Worm (Caenorhabditis elegans) whole organism, L4 larva: ENCODE data around the gene T08D10.5.

Experiments used
- D1046.2 ChIP-seq: fragments of 200-800 bp; sonication (Bioruptor generic); IDR thresholded peaks from 2 replicates; pipeline ENCODE4 v1.3.6; 2022; ENCODE audit warnings: missing genetic modification characterization, missing compliant biosample characterization
- ZK337.2 ChIP-seq: fragments of 200-800 bp; sonication (Bioruptor generic); IDR thresholded peaks from 2 replicates; pipeline ENCODE4 v1.3.6; 2022; ENCODE audit warnings: missing genetic modification reagents, missing genetic modification characterization, missing compliant biosample characterization
- ZK546.5 ChIP-seq, 2 experiments: sonication (generic microtip); optimal IDR thresholded peaks; 2 replicates each; lab custom pipeline; 2017; ENCODE audit warnings: missing biosample characterization in 2 of 2, missing genetic modification characterization in 2 of 2
- aha-1 ChIP-seq: fragments of 150-350 bp; peaks from one replicate; lab custom pipeline; 2014; ENCODE audit warnings: missing biosample characterization, missing genetic modification characterization
- ceh-28 ChIP-seq: fragments of 150-350 bp; optimal IDR thresholded peaks from 2 replicates; lab custom pipeline; 2014; ENCODE audit warnings: missing biosample characterization, missing genetic modification reagents, missing genetic modification characterization
- ceh-44 ChIP-seq: fragments of 200-800 bp; sonication (Bioruptor generic); IDR thresholded peaks from 2 replicates; pipeline ENCODE4 v1.3.6; 2022; ENCODE audit warnings: missing genetic modification reagents, missing genetic modification characterization, missing compliant biosample characterization
- cey-2 ChIP-seq: sonication (generic microtip); optimal IDR thresholded peaks from 3 replicates; lab custom pipeline; 2017; ENCODE audit warnings: missing genetic modification characterization, mild to moderate bottlenecking, missing compliant biosample characterization, antibody characterized with exemption, borderline replicate concordance; ENCODE audit not compliant: insufficient read depth
- daf-16 ChIP-seq, 3 experiments: sonication (generic microtip); optimal IDR thresholded peaks; 2 replicates each; lab custom pipeline; 2016 to 2017; ENCODE audit warnings: missing genetic modification characterization in 3 of 3, missing genetic modification reagents in 3 of 3, mild to moderate bottlenecking in 2 of 3, missing compliant biosample characterization in 2 of 3, missing biosample characterization in 1 of 3, moderate library complexity in 1 of 3
- daf-8 ChIP-seq: fragments of 200-800 bp; sonication (Bioruptor generic); IDR thresholded peaks from 2 replicates; pipeline ENCODE4 v1.3.6; 2022; ENCODE audit warnings: missing genetic modification characterization, missing compliant biosample characterization
- dmd-9 ChIP-seq: fragments of 200-800 bp; sonication (Bioruptor generic); IDR thresholded peaks from 2 replicates; pipeline ENCODE4 v1.3.6; 2022; ENCODE audit warnings: missing genetic modification reagents, missing genetic modification characterization, missing compliant biosample characterization
- dve-1 ChIP-seq: sonication (generic microtip); optimal IDR thresholded peaks from 2 replicates; lab custom pipeline; 2017; ENCODE audit warnings: antibody characterized with exemption, mild to moderate bottlenecking, missing genetic modification characterization, missing compliant biosample characterization; ENCODE audit not compliant: insufficient read depth
- egl-27 ChIP-seq: sonication (generic microtip); optimal IDR thresholded peaks from 3 replicates; lab custom pipeline; 2017; ENCODE audit warnings: missing biosample characterization, missing genetic modification reagents, missing genetic modification characterization
- hif-1 ChIP-seq, 2 experiments: sonication (generic microtip); optimal IDR thresholded peaks; 2 replicates each; lab custom pipeline; 2016 to 2017; ENCODE audit warnings: missing compliant biosample characterization in 2 of 2, missing genetic modification characterization in 2 of 2, missing genetic modification reagents in 2 of 2, missing genotype in 2 of 2, mild to moderate bottlenecking in 1 of 2
- hlh-30 ChIP-seq: sonication (generic microtip); optimal IDR thresholded peaks from 2 replicates; lab custom pipeline; 2017; ENCODE audit warnings: antibody characterized with exemption, mild to moderate bottlenecking, missing genetic modification characterization, missing compliant biosample characterization; ENCODE audit not compliant: insufficient read depth
- hmg-1.1 ChIP-seq: fragments of 200-800 bp; sonication (Bioruptor generic); IDR thresholded peaks from 2 replicates; pipeline ENCODE4 v1.3.6; 2022; ENCODE audit warnings: missing genetic modification reagents, missing genetic modification characterization, missing compliant biosample characterization
- jun-1 ChIP-seq: fragments of 150-350 bp; optimal IDR thresholded peaks from 2 replicates; lab custom pipeline; 2014; ENCODE audit warnings: missing biosample characterization, missing genetic modification reagents, missing genetic modification characterization
- lin-39 ChIP-seq: fragments of 150-350 bp; optimal IDR thresholded peaks from 2 replicates; lab custom pipeline; 2014; ENCODE audit warnings: missing biosample characterization, missing genetic modification reagents, missing genetic modification characterization
- lir-3 ChIP-seq: sonication (generic microtip); optimal IDR thresholded peaks from 2 replicates; lab custom pipeline; 2016; ENCODE audit warnings: mild to moderate bottlenecking, missing genetic modification characterization, missing compliant biosample characterization
- nhr-10 ChIP-seq: fragments of 150-350 bp; optimal IDR thresholded peaks from 2 replicates; lab custom pipeline; 2014; ENCODE audit warnings: missing biosample characterization, missing genetic modification characterization
- nhr-42 ChIP-seq: fragments of 200-800 bp; sonication (Bioruptor generic); IDR thresholded peaks from 2 replicates; pipeline ENCODE4 v1.3.6; 2022; ENCODE audit warnings: missing genetic modification characterization, missing compliant biosample characterization
- nhr-77 ChIP-seq: fragments of 150-350 bp; optimal IDR thresholded peaks from 2 replicates; lab custom pipeline; 2014; ENCODE audit warnings: missing biosample characterization, missing genetic modification characterization
- spr-1 ChIP-seq: sonication (generic microtip); optimal IDR thresholded peaks from 2 replicates; lab custom pipeline; 2016; ENCODE audit warnings: mild to moderate bottlenecking, missing genetic modification characterization, missing compliant biosample characterization
- tag-97 ChIP-seq: fragments of 200-800 bp; sonication (Bioruptor generic); IDR thresholded peaks from 2 replicates; pipeline ENCODE4 v1.3.6; 2022; ENCODE audit warnings: missing genetic modification characterization, missing compliant biosample characterization
- unc-130 ChIP-seq: sonication (generic microtip); optimal IDR thresholded peaks from 2 replicates; lab custom pipeline; 2016; ENCODE audit warnings: missing genetic modification reagents, missing genetic modification characterization, missing compliant biosample characterization
- unc-62 ChIP-seq, 3 experiments: fragments of 150-350 bp in 1 of 3; sonication (generic microtip); optimal IDR thresholded peaks in 2 of 3; peaks in 1 of 3; 1 replicate in 1 of 3; 2 replicates in 2 of 3; lab custom pipeline; 2014 to 2017; ENCODE audit warnings: missing biosample characterization in 3 of 3, missing genetic modification characterization in 3 of 3, missing genetic modification reagents in 3 of 3, missing genotype in 1 of 3
- zfp-2 ChIP-seq: sonication (generic microtip); optimal IDR thresholded peaks from 2 replicates; lab custom pipeline; 2016; ENCODE audit warnings: mild to moderate bottlenecking, missing genetic modification characterization, missing compliant biosample characterization
- zfp-3 ChIP-seq: fragments of 200-800 bp; sonication (Bioruptor generic); conservative IDR thresholded peaks from 2 replicates; pipeline ENCODE4 v1.3.6; 2022; ENCODE audit warnings: missing genetic modification reagents, missing genetic modification characterization, missing compliant biosample characterization
- zip-2 ChIP-seq: fragments of 150-350 bp; optimal IDR thresholded peaks from 2 replicates; lab custom pipeline; 2014; ENCODE audit warnings: missing biosample characterization, missing genetic modification characterization
- ztf-7 ChIP-seq: fragments of 150-350 bp; optimal IDR thresholded peaks from 2 replicates; lab custom pipeline; 2014; ENCODE audit warnings: missing biosample characterization, missing genetic modification characterization

Gene T08D10.5

DNA sequence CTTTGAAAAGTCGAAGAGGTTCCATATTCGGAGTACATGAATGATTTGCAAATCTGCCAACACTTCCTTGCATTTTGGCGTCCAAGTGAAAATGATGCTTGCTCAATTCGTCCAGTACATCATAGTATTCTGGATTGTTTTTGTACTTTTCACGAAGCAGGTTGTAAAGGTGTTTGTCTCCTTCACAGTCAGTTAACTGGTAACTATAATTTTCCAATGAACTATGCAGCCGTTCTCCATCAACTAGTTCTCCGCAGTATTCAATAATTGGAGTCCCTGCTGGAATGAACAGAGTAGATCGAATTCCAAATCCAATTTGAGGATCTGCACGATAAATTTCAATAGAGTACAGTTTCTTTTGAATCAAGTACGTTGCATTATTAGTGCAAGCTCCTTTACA is 14.0 kb downstream of the T08D10.5 start:
- TF ChIP-seq unc-62 (GFP tag; optimal IDR thresholded peaks at IDR 0.05 in 1 of 2; lab: Kevin White, UChicago) (peak in 1 of 2 experiments; percentile 95), unc-62 (tag; optimal IDR thresholded peaks at IDR 0.05; lab: Kevin White, UChicago) (no peak), ZK337.2 (no peak)
- TF ChIP-seq, all 104 proteins: peak for 1

DNA sequence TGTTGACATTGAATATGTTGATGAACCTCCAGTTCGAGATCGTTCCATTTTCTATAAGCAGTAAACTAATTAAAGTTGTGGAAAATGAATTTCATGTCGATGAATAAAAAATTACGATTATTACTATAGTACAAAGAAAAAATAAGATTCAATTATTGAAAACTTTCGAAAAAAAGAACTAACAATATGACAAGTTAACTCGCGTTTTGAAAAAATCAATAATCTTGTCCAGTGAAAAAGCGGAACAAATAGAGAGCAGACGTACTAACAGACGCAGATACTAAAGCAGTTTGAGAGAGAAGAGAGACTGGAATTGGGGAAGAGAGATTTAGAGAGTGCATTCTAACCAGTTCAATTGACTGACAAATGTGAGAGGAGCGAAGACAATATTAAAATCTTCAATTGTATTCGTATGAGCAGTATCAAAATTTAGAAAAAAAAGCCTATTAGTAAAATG is 17.3 kb downstream of the T08D10.5 start, which contains the start of gene set-6:
set-6 (minus strand) TSS at position 51 of the 457 bp plus-strand sequence.
- TF ChIP-seq zip-2 (no peak), aha-1 (tag; lab: Kevin White, UChicago) (no peak), D1046.2 (GFP tag; lab: Robert Waterston, UW) (no peak), ZK337.2 (no peak), hlh-30 (tag; lab: Kevin White, UChicago) (peak; percentile 2), ZK546.5 (tag; optimal IDR thresholded peaks at IDR 0.05; lab: Kevin White, UChicago) (no peak), spr-1 (tag; lab: Kevin White, UChicago) (no peak), ceh-28 (peak; percentile 57), cey-2 (tag; lab: Kevin White, UChicago) (no peak), unc-62 (GFP tag; optimal IDR thresholded peaks at IDR 0.05 in 1 of 2; lab: Kevin White, UChicago) (peak in 1 of 2 experiments; percentile 87), unc-62 (tag; optimal IDR thresholded peaks at IDR 0.05; lab: Kevin White, UChicago) (no peak), nhr-77 (no peak), dve-1 (tag; lab: Kevin White, UChicago) (peak; percentile 52), ztf-7 (tag; lab: Kevin White, UChicago) (peak; percentile 41), unc-130 (GFP tag; lab: Kevin White, UChicago) (no peak), daf-8 (GFP tag; lab: Robert Waterston, UW) (no peak)

DNA sequence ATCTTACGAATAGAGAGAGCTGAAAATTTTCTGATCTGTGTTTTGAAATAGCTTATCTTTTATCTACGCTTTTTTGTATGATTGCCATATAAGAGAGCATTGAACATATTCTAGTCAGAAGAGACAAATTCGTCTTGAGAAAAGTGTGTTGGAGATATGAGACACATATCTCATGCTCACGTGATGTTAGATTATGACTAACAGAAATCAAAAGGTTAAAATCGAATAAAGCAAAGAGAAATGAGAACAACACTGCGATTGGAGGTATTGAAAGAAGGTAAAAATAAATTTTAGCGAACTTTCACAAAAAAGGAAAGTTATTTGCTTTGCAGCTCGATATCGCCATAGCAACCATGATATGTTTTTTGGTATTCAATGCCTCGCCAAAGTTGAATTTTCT is 24.7 kb downstream of the T08D10.5 start, which contains the start of gene nhr-167:
nhr-167 (minus strand) TSS at position 21 of the 400 bp plus-strand sequence.
- TF ChIP-seq zfp-3 (GFP tag; lab: Robert Waterston, UW) (no peak), zfp-2 (tag; lab: Kevin White, UChicago) (no peak), jun-1 (tag; lab: Kevin White, UChicago) (no peak), egl-27 (tag; lab: Kevin White, UChicago) (no peak), hlh-30 (tag; lab: Kevin White, UChicago) (no peak), lin-39 (no peak), ceh-44 (GFP tag; lab: Robert Waterston, UW) (no peak), hif-1 (tag; optimal IDR thresholded peaks at IDR 0.05; lab: Kevin White, UChicago) (no peak), dmd-9 (GFP tag; lab: Robert Waterston, UW) (no peak), nhr-10 (tag; lab: Kevin White, UChicago) (no peak), nhr-42 (GFP tag; lab: Robert Waterston, UW) (no peak), tag-97 (no peak)

DNA sequence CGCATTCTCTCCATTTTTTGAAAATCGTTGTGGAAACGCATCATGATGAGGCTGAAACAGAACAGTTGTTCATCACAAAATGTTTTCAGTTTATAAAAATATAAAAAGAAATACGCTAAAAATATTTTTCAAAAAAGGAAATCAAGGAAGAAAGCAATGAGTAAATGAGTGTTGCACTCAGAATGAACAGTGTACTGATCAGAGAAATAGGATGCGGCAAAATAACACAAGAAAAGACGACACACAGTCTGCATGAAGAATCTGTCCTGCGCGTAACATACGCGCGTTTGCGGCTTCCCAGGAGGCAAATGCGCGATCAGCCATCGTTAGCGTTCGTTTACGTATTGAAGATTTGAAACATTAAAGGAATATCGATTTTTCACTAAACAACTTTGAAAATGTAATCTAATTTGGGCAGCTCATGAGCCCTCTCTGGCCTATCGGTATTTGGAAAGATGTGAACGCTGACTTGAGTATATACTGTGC is 26.3 kb downstream of the T08D10.5 start, which contains the start of gene C49F5.3:
C49F5.3 (minus strand) TSS at position 51 of the 486 bp plus-strand sequence.
- no peak for TF ChIP-seq unc-62 (GFP tag; optimal IDR thresholded peaks at IDR 0.05 in 1 of 2; lab: Kevin White, UChicago)
- TF ChIP-seq unc-62 (tag; optimal IDR thresholded peaks at IDR 0.05; lab: Kevin White, UChicago) = no peak
- TF ChIP-seq ztf-7 (tag; lab: Kevin White, UChicago) = no peak

DNA sequence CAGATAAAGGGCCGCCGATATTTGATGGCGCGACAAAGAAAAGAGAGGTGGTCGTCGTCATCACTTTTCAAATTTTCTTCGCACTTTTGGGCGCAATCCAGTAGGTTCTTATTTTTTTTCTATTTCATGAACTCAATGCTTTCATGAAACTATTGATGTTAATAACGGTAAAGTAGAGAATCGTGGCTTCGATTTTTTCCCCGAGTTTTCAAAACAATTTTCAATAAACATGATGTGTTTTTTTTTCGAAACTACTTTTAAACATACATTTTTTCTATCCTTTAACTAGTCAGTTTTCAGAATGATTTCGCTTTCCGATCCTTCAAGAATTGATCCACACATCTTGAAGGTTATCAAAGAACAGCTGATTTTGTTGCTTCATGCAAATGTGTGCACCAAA is 28.5 kb downstream of the T08D10.5 start, which contains the start of gene C49F5.5:
C49F5.5 (plus strand) TSS at position 301 of the 400 bp plus-strand sequence.
- TF ChIP-seq hmg-1.1 (GFP tag; lab: Robert Waterston, UW) (no peak), aha-1 (tag; lab: Kevin White, UChicago) (peak; percentile 35)

DNA sequence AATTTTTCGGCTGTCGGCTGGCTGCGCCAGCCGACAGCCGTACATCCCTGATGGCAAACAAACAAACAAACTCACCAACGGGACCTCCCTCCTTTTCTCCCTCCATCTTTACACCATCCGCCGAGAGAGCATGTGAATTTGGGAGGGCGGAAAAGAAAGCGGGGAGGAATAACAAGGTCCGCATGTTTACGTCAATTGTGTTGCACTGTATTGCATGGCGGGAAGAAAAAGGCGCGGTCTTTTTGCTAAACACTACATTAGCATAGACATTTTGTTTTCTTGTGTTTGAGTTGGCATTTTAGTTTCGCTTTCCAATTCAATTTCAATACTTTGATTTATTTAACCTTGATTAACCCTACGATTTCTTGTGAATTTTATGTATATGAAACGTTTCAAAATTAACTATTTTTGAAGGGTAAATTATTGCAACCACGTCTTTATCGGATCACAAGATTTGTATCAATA is 30.6 kb downstream of the T08D10.5 start, which contains the start of gene C49F5.6:
C49F5.6 (plus strand) TSS at position 415 of the 465 bp plus-strand sequence.
- TF ChIP-seq daf-16 (GFP tag; optimal IDR thresholded peaks at IDR 0.05; lab: Kevin White, UChicago) (peak in 1 of 2 experiments; percentile 28), daf-16 (tag; optimal IDR thresholded peaks at IDR 0.05; lab: Kevin White, UChicago) (no peak), lir-3 (tag; lab: Kevin White, UChicago) (no peak)
- TF ChIP-seq, all 104 proteins: peak for 1
